Fruit fly (Drosophila melanogaster): Measurements from ENCODE around the gene CG14074.

- TF ChIP-seq Chrac-16 (GFP tag; optimal IDR thresholded peaks at IDR 0.05), result no peak
- TF ChIP-seq CG30431 (GFP tag; optimal IDR thresholded peaks at IDR 0.05), result no peak
- TF ChIP-seq CG12071 (GFP tag; optimal IDR thresholded peaks at IDR 0.05), result no peak
- no peak for TF ChIP-seq ab (GFP tag; optimal IDR thresholded peaks at IDR 0.05)
Observed at dm6 chr3L:18854412-18854811, 11.6 kb upstream of the CG14074 start.
